Fruit fly (Drosophila melanogaster) whole organism, prepupa: ENCODE measurements around the gene CG15296.

Source experiments
- Blimp-1 ChIP-seq: fragments of 200-800 bp; sonication (Bioruptor generic); optimal IDR thresholded peaks from 3 replicates; lab custom pipeline; 2017; ENCODE audit warnings: missing biosample characterization, missing genetic modification characterization, mild to moderate bottlenecking, moderate library complexity, missing genetic modification reagents
- CG10669 ChIP-seq: fragments of 200-800 bp; sonication (Bioruptor generic); optimal IDR thresholded peaks from 3 replicates; lab custom pipeline; 2018; ENCODE audit warnings: missing biosample characterization, mild to moderate bottlenecking, missing genetic modification characterization, moderate library complexity
- CG11762 ChIP-seq: fragments of 200-800 bp; sonication (Bioruptor generic); optimal IDR thresholded peaks from 3 replicates; lab custom pipeline; 2016; ENCODE audit warnings: missing biosample characterization, missing genetic modification characterization; ENCODE audit not compliant: insufficient read depth
- CG11902 ChIP-seq: fragments of 200-800 bp; sonication (Bioruptor generic); optimal IDR thresholded peaks from 3 replicates; lab custom pipeline; 2016; ENCODE audit warnings: missing biosample characterization, missing genetic modification characterization
- CG15336 ChIP-seq: fragments of 200-800 bp; sonication (Bioruptor generic); IDR thresholded peaks from 2 replicates; pipeline ENCODE4 v1.3.6; 2022; ENCODE audit warnings: missing biosample characterization, missing genetic modification characterization
- CG16779 ChIP-seq: fragments of 200-800 bp; sonication (Bioruptor generic); optimal IDR thresholded peaks from 3 replicates; lab custom pipeline; 2017; ENCODE audit warnings: missing biosample characterization, mild to moderate bottlenecking, missing genetic modification characterization
- CG34406 ChIP-seq: fragments of 200-800 bp; sonication (Bioruptor generic); optimal IDR thresholded peaks from 3 replicates; lab custom pipeline; 2016; ENCODE audit warnings: missing biosample characterization, missing genetic modification characterization
- CG3919 ChIP-seq: fragments of 200-800 bp; sonication (Bioruptor generic); optimal IDR thresholded peaks from 3 replicates; lab custom pipeline; 2016; ENCODE audit warnings: missing biosample characterization, missing genetic modification characterization
- CG6163 ChIP-seq: fragments of 200-800 bp; sonication (Bioruptor generic); IDR thresholded peaks from 3 replicates; pipeline ENCODE4 v1.3.6; 2022; ENCODE audit warnings: missing biosample characterization, missing genetic modification characterization
- CG6276 ChIP-seq: fragments of 200-800 bp; sonication (Bioruptor generic); optimal IDR thresholded peaks from 2 replicates; lab custom pipeline; 2017; ENCODE audit warnings: missing biosample characterization, mild to moderate bottlenecking, missing genetic modification characterization
- CG6792 ChIP-seq: fragments of 200-800 bp; sonication (Bioruptor generic); optimal IDR thresholded peaks from 3 replicates; lab custom pipeline; 2016; ENCODE audit warnings: missing biosample characterization, missing genetic modification characterization
- CG8119 ChIP-seq: fragments of 200-800 bp; sonication (Bioruptor generic); IDR thresholded peaks from 3 replicates; pipeline ENCODE4 v1.3.6; 2022; ENCODE audit warnings: missing biosample characterization, missing genetic modification characterization
- CG8632 ChIP-seq: fragments of 200-800 bp; sonication (Bioruptor generic); optimal IDR thresholded peaks from 3 replicates; lab custom pipeline; 2016; ENCODE audit warnings: missing biosample characterization, missing genetic modification characterization
- CG9139 ChIP-seq: fragments of 200-800 bp; sonication (Bioruptor generic); optimal IDR thresholded peaks from 3 replicates; lab custom pipeline; 2017; ENCODE audit warnings: missing biosample characterization, mild to moderate bottlenecking, missing genetic modification characterization
- Eip75B ChIP-seq: fragments of 200-800 bp; sonication (Bioruptor generic); optimal IDR thresholded peaks from 3 replicates; lab custom pipeline; 2016; ENCODE audit warnings: missing biosample characterization, missing genetic modification characterization
- Eip78C ChIP-seq: fragments of 200-800 bp; sonication (Bioruptor generic); peaks from one replicate; lab custom pipeline; 2016; ENCODE audit warnings: missing biosample characterization, missing genetic modification characterization
- Eip93F ChIP-seq: fragments of 200-800 bp; sonication (Bioruptor generic); optimal IDR thresholded peaks from 2 replicates; lab custom pipeline; 2016; ENCODE audit warnings: missing biosample characterization, mild to moderate bottlenecking, missing genetic modification characterization
- Ets21C ChIP-seq: fragments of 200-800 bp; sonication (Bioruptor generic); optimal IDR thresholded peaks from 3 replicates; lab custom pipeline; 2016; ENCODE audit warnings: missing biosample characterization, missing genetic modification characterization
- Gug ChIP-seq: fragments of 200-800 bp; sonication (Bioruptor generic); IDR thresholded peaks from 2 replicates; pipeline ENCODE4 v1.3.6; 2022; ENCODE audit warnings: missing biosample characterization, missing genetic modification characterization
- Hr38 ChIP-seq: sonication (Bioruptor generic); optimal IDR thresholded peaks from 2 replicates; lab custom pipeline; 2016; ENCODE audit warnings: missing biosample characterization, missing genetic modification characterization
- Lpt ChIP-seq: fragments of 200-800 bp; sonication (Bioruptor generic); optimal IDR thresholded peaks from 3 replicates; lab custom pipeline; 2016; ENCODE audit warnings: missing biosample characterization, missing genetic modification characterization
- OdsH ChIP-seq: fragments of 200-800 bp; sonication (Bioruptor generic); optimal IDR thresholded peaks from 3 replicates; lab custom pipeline; 2016; ENCODE audit warnings: missing biosample characterization, missing genetic modification characterization
- Sox102F ChIP-seq: fragments of 200-800 bp; sonication (Bioruptor generic); optimal IDR thresholded peaks from 2 replicates; lab custom pipeline; 2016; ENCODE audit warnings: missing biosample characterization, mild to moderate bottlenecking, missing genetic modification characterization
- Sox14 ChIP-seq: fragments of 200-800 bp; sonication (Bioruptor generic); optimal IDR thresholded peaks from 3 replicates; lab custom pipeline; 2016; ENCODE audit warnings: missing biosample characterization, missing genetic modification characterization
- achi ChIP-seq: fragments of 200-800 bp; sonication (Bioruptor generic); optimal IDR thresholded peaks from 3 replicates; lab custom pipeline; 2016; ENCODE audit warnings: missing biosample characterization, missing genetic modification characterization
- acj6 ChIP-seq: fragments of 200-800 bp; sonication (Bioruptor generic); optimal IDR thresholded peaks from 3 replicates; lab custom pipeline; 2016; ENCODE audit warnings: missing biosample characterization, missing genetic modification characterization
- eg ChIP-seq: fragments of 200-800 bp; sonication (Bioruptor generic); IDR thresholded peaks from 3 replicates; pipeline ENCODE4 v1.3.6; 2022; ENCODE audit warnings: missing biosample characterization, missing genetic modification characterization
- fd59A ChIP-seq: fragments of 200-800 bp; sonication (Bioruptor generic); optimal IDR thresholded peaks from 2 replicates; lab custom pipeline; 2017; ENCODE audit warnings: missing biosample characterization, mild to moderate bottlenecking, missing genetic modification characterization, missing genetic modification reagents
- fd85E ChIP-seq: fragments of 200-800 bp; sonication (Bioruptor generic); optimal IDR thresholded peaks from 3 replicates; lab custom pipeline; 2016; ENCODE audit warnings: missing biosample characterization, missing genetic modification characterization
- net ChIP-seq: fragments of 200-800 bp; sonication (Bioruptor generic); optimal IDR thresholded peaks from 3 replicates; lab custom pipeline; 2016; ENCODE audit warnings: missing biosample characterization, missing genetic modification characterization
- pdm3 ChIP-seq: fragments of 200-800 bp; sonication (Bioruptor generic); optimal IDR thresholded peaks from 3 replicates; lab custom pipeline; 2016; ENCODE audit warnings: missing biosample characterization, missing genetic modification characterization
- salr ChIP-seq, 2 experiments: fragments of 200-800 bp; sonication (Bioruptor generic); optimal IDR thresholded peaks; 3 replicates each; lab custom pipeline; 2016 to 2018; ENCODE audit warnings: missing biosample characterization in 2 of 2, missing genetic modification characterization in 2 of 2, mild to moderate bottlenecking in 1 of 2
- spab ChIP-seq: fragments of 200-800 bp; sonication (Bioruptor generic); optimal IDR thresholded peaks from 2 replicates; lab custom pipeline; 2017; ENCODE audit warnings: missing biosample characterization, mild to moderate bottlenecking, missing genetic modification characterization, missing genetic modification reagents
- ss ChIP-seq, 2 experiments: fragments of 200-800 bp; sonication (Bioruptor generic); optimal IDR thresholded peaks; 2 replicates in 1 of 2; 3 replicates in 1 of 2; lab custom pipeline; 2017 to 2018; ENCODE audit warnings: mild to moderate bottlenecking in 2 of 2, missing biosample characterization in 2 of 2, missing genetic modification characterization in 2 of 2, moderate library complexity in 1 of 2
- svp ChIP-seq: fragments of 200-800 bp; sonication (Bioruptor generic); peaks from one replicate; lab custom pipeline; 2016; ENCODE audit warnings: missing biosample characterization, missing genetic modification characterization
- topi ChIP-seq: fragments of 200-800 bp; sonication (Bioruptor generic); optimal IDR thresholded peaks from 3 replicates; lab custom pipeline; 2016; ENCODE audit warnings: missing biosample characterization, missing genetic modification characterization
- vri ChIP-seq: fragments of 200-800 bp; sonication (Bioruptor generic); optimal IDR thresholded peaks from 3 replicates; lab custom pipeline; 2016; ENCODE audit warnings: missing biosample characterization, mild to moderate bottlenecking, missing genetic modification characterization

Gene CG15296

dm6 chrX:10580459-10581103 is 14.2 kb upstream of the CG15296 start (continued):
- TF ChIP-seq ss (GFP tag; optimal IDR thresholded peaks at IDR 0.05; lab: Kevin White, UChicago): peak; percentile 22 to 50
- TF ChIP-seq CG6792 (GFP tag; lab: Kevin White, UChicago): peak; percentile 3
- no peak for TF ChIP-seq topi
- peak; percentile 35; the same call in 1 of the 3 replicates for TF ChIP-seq CG6163
- peak; percentile 62 for TF ChIP-seq CG10669 (GFP tag; lab: Kevin White, UChicago)
- no peak for TF ChIP-seq CG11762 (GFP tag; lab: Kevin White, UChicago)
- no peak for TF ChIP-seq Hr38
- TF ChIP-seq fd59A (GFP tag; lab: Kevin White, UChicago): peak; percentile 30
- TF ChIP-seq Sox14 (GFP tag; lab: Kevin White, UChicago): peak; percentile 7
- TF ChIP-seq Gug (GFP tag; lab: Robert Waterston, UW): no peak
- TF ChIP-seq fd85E (GFP tag; lab: Kevin White, UChicago): no peak
- TF ChIP-seq spab (GFP tag; lab: Kevin White, UChicago): peak; percentile 15

DNA sequence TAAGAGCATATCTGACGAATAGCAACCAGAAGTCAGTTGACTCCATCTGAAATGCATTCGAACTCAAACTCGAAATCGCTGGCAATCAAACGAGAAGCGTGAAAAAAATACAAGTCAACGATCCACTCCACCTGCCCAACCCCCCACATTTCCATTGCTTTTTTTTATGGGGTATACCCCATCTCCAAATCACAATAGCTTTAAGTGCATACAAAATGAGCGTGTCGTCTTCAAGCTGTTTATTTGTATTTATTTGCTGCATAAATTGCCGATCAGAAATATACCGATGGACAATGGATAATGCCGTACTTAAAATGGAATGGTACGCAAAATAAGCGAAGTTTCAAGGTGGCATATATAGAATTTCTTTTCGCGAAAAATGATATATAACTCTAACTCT is 13.2 kb upstream of the CG15296 start:
- no peak for TF ChIP-seq CG8632 (GFP tag; lab: Kevin White, UChicago)
- TF ChIP-seq eg (GFP tag; lab: Robert Waterston, UW): 0 out of 3 replicates have a peak, but pooled peaks have one; percentile 9

- TF ChIP-seq CG34406 (GFP tag; lab: Kevin White, UChicago): no peak
- peak; percentile 1 for TF ChIP-seq svp (GFP tag; lab: Kevin White, UChicago)
- TF ChIP-seq OdsH: no peak
- TF ChIP-seq CG6276 (GFP tag; lab: Kevin White, UChicago): peak; percentile 64
- TF ChIP-seq Lpt (GFP tag; lab: Kevin White, UChicago): peak; percentile 40
- peak; percentile 0 for TF ChIP-seq net
- 0 out of 2 replicates have a peak, but pooled peaks have one; percentile 41 for TF ChIP-seq Gug (GFP tag; lab: Robert Waterston, UW)
- TF ChIP-seq topi: no peak
- TF ChIP-seq ss (GFP tag; optimal IDR thresholded peaks at IDR 0.05; lab: Kevin White, UChicago): no peak
- TF ChIP-seq spab (GFP tag; lab: Kevin White, UChicago): no peak
- no peak for TF ChIP-seq vri (GFP tag; lab: Kevin White, UChicago)
- TF ChIP-seq Ets21C (GFP tag; lab: Kevin White, UChicago): no peak
- no peak for TF ChIP-seq salr (GFP tag; optimal IDR thresholded peaks at IDR 0.05; lab: Kevin White, UChicago)
- TF ChIP-seq Sox102F (GFP tag; lab: Kevin White, UChicago): no peak
- TF ChIP-seq CG11902 (GFP tag; lab: Kevin White, UChicago): no peak
- TF ChIP-seq CG10669 (GFP tag; lab: Kevin White, UChicago): no peak
- no peak for TF ChIP-seq Eip75B (GFP tag; lab: Kevin White, UChicago)
- TF ChIP-seq CG3919: no peak
- no peak for TF ChIP-seq pdm3
- no peak for TF ChIP-seq Blimp-1 (GFP tag; lab: Kevin White, UChicago)
- TF ChIP-seq CG6163: peak; percentile 63; the same call in 2 of the 3 replicates
- TF ChIP-seq CG9139: no peak
- no peak for TF ChIP-seq Eip78C (GFP tag; lab: Kevin White, UChicago)
- TF ChIP-seq CG8119 (GFP tag; lab: Robert Waterston, UW): peak; percentile 80
- TF ChIP-seq achi (GFP tag; lab: Kevin White, UChicago): no peak
- no peak for TF ChIP-seq Eip93F
- TF ChIP-seq fd59A (GFP tag; lab: Kevin White, UChicago): no peak
- no peak for TF ChIP-seq acj6 (GFP tag; lab: Kevin White, UChicago)
- no peak for TF ChIP-seq CG11762 (GFP tag; lab: Kevin White, UChicago)
- peak; percentile 79 for TF ChIP-seq CG15336 (GFP tag; lab: Robert Waterston, UW)
- peak; percentile 89 for TF ChIP-seq eg (GFP tag; lab: Robert Waterston, UW)
- TF ChIP-seq CG16779 (tag; lab: Kevin White, UChicago): no peak
- TF ChIP-seq, all 60 proteins: peak for 9
These were observed 11.4 kb upstream of the CG15296 start for dm6 chrX:10577773-10578172.
